ENCODE assay signal across 1 fruit fly cellular context in genomic region chr2L:4093728-4094324, dm6.
TF ChIP-seq lines count a peak whose summit lies in the region.

No protein-coding gene starts in this region.

TF ChIP-seq in whole organism, embryonic, 481 proteins besides CTCF, POLR2A, EP300 and RAD21 (continued from another document and continues in another):
- TF ChIP-seq CG2129 (GFP tag; IDR thresholded peaks at IDR 0.05; lab: Robert Waterston, UW; ENCODE audit: partially characterized antibody) (no peak), Gug (GFP tag; IDR thresholded peaks at IDR 0.05; lab: Robert Waterston, UW) (peak; percentile 80), trh (GFP tag; optimal IDR thresholded peaks at IDR 0.05; lab: Kevin White, UChicago) (peak; percentile 5), CG34422 (GFP tag; IDR thresholded peaks at IDR 0.05; lab: Robert Waterston, UW) (peak; percentile 81), ac (GFP tag; optimal IDR thresholded peaks at IDR 0.05; lab: Kevin White, UChicago) (no peak), luna (GFP tag; optimal IDR thresholded peaks at IDR 0.05; lab: Kevin White, UChicago) (no peak), croc (GFP tag; conservative IDR thresholded peaks at IDR 0.05; lab: Robert Waterston, UW) (peak; percentile 71), Doc3 (GFP tag; IDR thresholded peaks at IDR 0.05; lab: Robert Waterston, UW; ENCODE audit: partially characterized antibody) (no peak), Sry-β (GFP tag; optimal IDR thresholded peaks at IDR 0.05; lab: Kevin White, UChicago) (no peak), CG1233 (GFP tag; optimal IDR thresholded peaks at IDR 0.05; lab: Kevin White, UChicago) (peak; percentile 60), Dad (GFP tag; optimal IDR thresholded peaks at IDR 0.05; lab: Kevin White, UChicago) (peak; percentile 5), CG11696 (GFP tag; IDR thresholded peaks at IDR 0.05; lab: Robert Waterston, UW) (peak; percentile 93), CG31441 (GFP tag; IDR thresholded peaks at IDR 0.05; lab: Robert Waterston, UW) (peak; percentile 75), mam (GFP tag; optimal IDR thresholded peaks at IDR 0.05; lab: Kevin White, UChicago) (peak; percentile 72), NC2β (GFP tag; optimal IDR thresholded peaks at IDR 0.05; lab: Kevin White, UChicago) (peak; percentile 47), CG17802 (tag; optimal IDR thresholded peaks at IDR 0.05; lab: Kevin White, UChicago) (peak; percentile 48), Atf-2 (GFP tag; optimal IDR thresholded peaks at IDR 0.05; lab: Kevin White, UChicago) (peak; percentile 78), cg (GFP tag; optimal IDR thresholded peaks at IDR 0.05; lab: Kevin White, UChicago) (no peak), sisA (GFP tag; IDR thresholded peaks at IDR 0.05; lab: Robert Waterston, UW) (peak; percentile 83), sens (GFP tag; lab: Kevin White, UChicago) (peak; percentile 97), ind (GFP tag; optimal IDR thresholded peaks at IDR 0.05; lab: Kevin White, UChicago) (peak; percentile 74), tup (GFP tag; optimal IDR thresholded peaks at IDR 0.05; lab: Kevin White, UChicago) (peak; percentile 58), MBD-R2 (GFP tag; IDR thresholded peaks at IDR 0.05; lab: Robert Waterston, UW) (peak; percentile 27; the same call in 1 of the 2 replicates), CG3065 (GFP tag; optimal IDR thresholded peaks at IDR 0.05; lab: Kevin White, UChicago) (no peak), dan (GFP tag; IDR thresholded peaks at IDR 0.05; lab: Robert Waterston, UW) (no peak), CG9817 (tag; optimal IDR thresholded peaks at IDR 0.05; lab: Kevin White, UChicago) (peak; percentile 50), CG30403 (GFP tag; optimal IDR thresholded peaks at IDR 0.05; lab: Kevin White, UChicago) (peak; percentile 81), wek (GFP tag; optimal IDR thresholded peaks at IDR 0.05; lab: Kevin White, UChicago) (no peak), sna (GFP tag; IDR thresholded peaks at IDR 0.05; lab: Robert Waterston, UW; ENCODE audit: partially characterized antibody) (no peak), Dip2 (GFP tag; IDR thresholded peaks at IDR 0.05; lab: Robert Waterston, UW) (no peak), E2f2 (GFP tag; IDR thresholded peaks at IDR 0.05; lab: Robert Waterston, UW) (peak; percentile 44; the same call in 1 of the 2 replicates), Dp (GFP tag; optimal IDR thresholded peaks at IDR 0.05; lab: Kevin White, UChicago) (no peak), CG10462 (GFP tag; optimal IDR thresholded peaks at IDR 0.05; lab: Kevin White, UChicago) (peak; percentile 61), MESR4 (GFP tag; optimal IDR thresholded peaks at IDR 0.05; lab: Kevin White, UChicago) (peak; percentile 3), jumu (GFP tag; optimal IDR thresholded peaks at IDR 0.05; lab: Kevin White, UChicago) (peak; percentile 77), zfh1 (GFP tag; IDR thresholded peaks at IDR 0.05; lab: Robert Waterston, UW) (peak; percentile 86), insv (GFP tag; optimal IDR thresholded peaks at IDR 0.05; lab: Kevin White, UChicago) (no peak), H15 (GFP tag; IDR thresholded peaks at IDR 0.05; lab: Robert Waterston, UW) (peak; percentile 63; the same call in 2 of the 3 replicates), HLH4C (GFP tag; IDR thresholded peaks at IDR 0.05; lab: Robert Waterston, UW; ENCODE audit: partially characterized antibody) (no peak), CG31365 (tag; optimal IDR thresholded peaks at IDR 0.05; lab: Kevin White, UChicago) (peak; percentile 12), pita (GFP tag; optimal IDR thresholded peaks at IDR 0.05; lab: Kevin White, UChicago) (no peak), yki (optimal IDR thresholded peaks at IDR 0.05; lab: Kevin White, UChicago) (no peak), wor (GFP tag; IDR thresholded peaks at IDR 0.05; lab: Robert Waterston, UW) (peak; percentile 55; the same call in 1 of the 2 replicates), CkIIα-i1 (GFP tag; IDR thresholded peaks at IDR 0.05; lab: Robert Waterston, UW) (no peak), pzg (GFP tag; optimal IDR thresholded peaks at IDR 0.05; lab: Kevin White, UChicago) (no peak), prd (optimal IDR thresholded peaks at IDR 0.05; lab: Kevin White, UChicago) (no peak), prd (GFP tag; IDR thresholded peaks at IDR 0.05; lab: Robert Waterston, UW) (peak; percentile 83), CG1024 (GFP tag; IDR thresholded peaks at IDR 0.05; lab: Robert Waterston, UW) (0 out of 2 replicates have a peak, but pooled peaks have one; percentile 16), bowl (GFP tag; IDR thresholded peaks at IDR 0.05; lab: Robert Waterston, UW) (no peak; the same call in 1 of the 2 replicates), gcm (GFP tag; optimal IDR thresholded peaks at IDR 0.05; lab: Kevin White, UChicago) (peak; percentile 50), Dref (GFP tag; IDR thresholded peaks at IDR 0.05; lab: Robert Waterston, UW) (no peak), CG15269 (tag; optimal IDR thresholded peaks at IDR 0.05; lab: Kevin White, UChicago) (peak; percentile 72), CG6272 (GFP tag; IDR thresholded peaks at IDR 0.05; lab: Robert Waterston, UW) (peak; percentile 56), Doc2 (GFP tag; IDR thresholded peaks at IDR 0.05; lab: Robert Waterston, UW) (peak; percentile 68), tin (GFP tag; optimal IDR thresholded peaks at IDR 0.05; lab: Kevin White, UChicago) (peak; percentile 64), abd-A (tag; optimal IDR thresholded peaks at IDR 0.05; lab: Kevin White, UChicago) (no peak), shn (GFP tag; optimal IDR thresholded peaks at IDR 0.05; lab: Kevin White, UChicago) (peak; percentile 33), sug (tag; optimal IDR thresholded peaks at IDR 0.05; lab: Kevin White, UChicago) (peak; percentile 3), CG6791 (GFP tag; IDR thresholded peaks at IDR 0.05; lab: Robert Waterston, UW; ENCODE audit: partially characterized antibody) (no peak), CG2202 (tag; optimal IDR thresholded peaks at IDR 0.05; lab: Kevin White, UChicago) (peak; percentile 11), CG5245 (GFP tag; optimal IDR thresholded peaks at IDR 0.05; lab: Kevin White, UChicago) (peak; percentile 41), dati (GFP tag; IDR thresholded peaks at IDR 0.05; lab: Robert Waterston, UW) (peak; percentile 68; the same call in 1 of the 2 replicates), D (optimal IDR thresholded peaks at IDR 0.05; lab: Kevin White, UChicago) (no peak), D (GFP tag; optimal IDR thresholded peaks at IDR 0.05; lab: Kevin White, UChicago) (peak; percentile 61), ranshi (GFP tag; IDR thresholded peaks at IDR 0.05; lab: Robert Waterston, UW) (peak; percentile 79), sob (GFP tag; IDR thresholded peaks at IDR 0.05; lab: Robert Waterston, UW) (peak; percentile 79), bab2 (GFP tag; optimal IDR thresholded peaks at IDR 0.05; lab: Kevin White, UChicago) (peak; percentile 61), Ssrp (tag; optimal IDR thresholded peaks at IDR 0.05; lab: Kevin White, UChicago) (peak; percentile 67), CG15514 (GFP tag; optimal IDR thresholded peaks at IDR 0.05; lab: Kevin White, UChicago) (peak; percentile 52), CG3163 (GFP tag; optimal IDR thresholded peaks at IDR 0.05; lab: Kevin White, UChicago) (peak; percentile 4), CG12299 (tag; optimal IDR thresholded peaks at IDR 0.05; lab: Kevin White, UChicago) (peak; percentile 11), Dll (GFP tag; IDR thresholded peaks at IDR 0.05; lab: Robert Waterston, UW; ENCODE audit: partially characterized antibody) (no peak), Hr39 (optimal IDR thresholded peaks at IDR 0.05; lab: Kevin White, UChicago) (no peak), gro (GFP tag; optimal IDR thresholded peaks at IDR 0.05; lab: Kevin White, UChicago) (peak; percentile 66), CG13287 (GFP tag; IDR thresholded peaks at IDR 0.05; lab: Robert Waterston, UW; ENCODE audit: partially characterized antibody) (no peak), Stat92E (GFP tag; optimal IDR thresholded peaks at IDR 0.05; lab: Kevin White, UChicago) (peak in 1 of 3 experiments; percentile 11), CG16779 (GFP tag; IDR thresholded peaks at IDR 0.05; lab: Robert Waterston, UW) (peak; percentile 62; the same call in 1 of the 2 replicates), tna (GFP tag; IDR thresholded peaks at IDR 0.05; lab: Robert Waterston, UW; ENCODE audit: partially characterized antibody) (no peak), Poxn (GFP tag; IDR thresholded peaks at IDR 0.05; lab: Robert Waterston, UW) (no peak), Ets97D (GFP tag; optimal IDR thresholded peaks at IDR 0.05; lab: Kevin White, UChicago) (peak; percentile 20), Bteb2 (GFP tag; optimal IDR thresholded peaks at IDR 0.05; lab: Kevin White, UChicago) (peak; percentile 39), CG4854 (GFP tag; optimal IDR thresholded peaks at IDR 0.05; lab: Kevin White, UChicago) (peak; percentile 51), gt (GFP tag; IDR thresholded peaks at IDR 0.05; lab: Robert Waterston, UW) (0 out of 2 replicates have a peak, but pooled peaks have one; percentile 14), CG6654 (GFP tag; optimal IDR thresholded peaks at IDR 0.05; lab: Kevin White, UChicago) (peak; percentile 51), Ets65A (GFP tag; lab: Kevin White, UChicago) (peak; percentile 95), CG7745 (tag; optimal IDR thresholded peaks at IDR 0.05; lab: Kevin White, UChicago) (no peak), tgo (GFP tag; IDR thresholded peaks at IDR 0.05; lab: Robert Waterston, UW) (peak; percentile 83), CG14965 (GFP tag; optimal IDR thresholded peaks at IDR 0.05; lab: Kevin White, UChicago; ENCODE audit: borderline replicate concordance) (peak; percentile 48), CG12104 (GFP tag; optimal IDR thresholded peaks at IDR 0.05; lab: Kevin White, UChicago) (peak; percentile 46), CG2889 (GFP tag; IDR thresholded peaks at IDR 0.05; lab: Robert Waterston, UW) (peak; percentile 70), CG7839 (tag; optimal IDR thresholded peaks at IDR 0.05; lab: Kevin White, UChicago) (peak; percentile 78), Adf1 (GFP tag; IDR thresholded peaks at IDR 0.05; lab: Robert Waterston, UW) (no peak), Sry-δ (GFP tag; optimal IDR thresholded peaks at IDR 0.05; lab: Kevin White, UChicago) (peak; percentile 28), kay (GFP tag; optimal IDR thresholded peaks at IDR 0.05; lab: Kevin White, UChicago) (peak; percentile 35), CG3407 (GFP tag; optimal IDR thresholded peaks at IDR 0.05; lab: Kevin White, UChicago) (peak; percentile 63), CG14441 (GFP tag; IDR thresholded peaks at IDR 0.05; lab: Robert Waterston, UW) (peak; percentile 85), HHEX (GFP tag; optimal IDR thresholded peaks at IDR 0.05; lab: Kevin White, UChicago) (peak; percentile 75), otp (GFP tag; IDR thresholded peaks at IDR 0.05; lab: Robert Waterston, UW) (peak; percentile 81), slou (GFP tag; optimal IDR thresholded peaks at IDR 0.05; lab: Kevin White, UChicago) (peak; percentile 55), CG10431 (GFP tag; optimal IDR thresholded peaks at IDR 0.05; lab: Kevin White, UChicago) (no peak), Hr78 (GFP tag; optimal IDR thresholded peaks at IDR 0.05; lab: Kevin White, UChicago) (peak in 1 of 2 experiments; percentile 53), h (optimal IDR thresholded peaks at IDR 0.05; lab: Kevin White, UChicago) (no peak), CG3726 (GFP tag; IDR thresholded peaks at IDR 0.05; lab: Robert Waterston, UW) (peak; percentile 78; the same call in 2 of the 3 replicates), ken (GFP tag; IDR thresholded peaks at IDR 0.05; lab: Robert Waterston, UW) (peak; percentile 84), Camta (GFP tag; optimal IDR thresholded peaks at IDR 0.05; lab: Kevin White, UChicago) (peak; percentile 75), CG6683 (GFP tag; optimal IDR thresholded peaks at IDR 0.05; lab: Kevin White, UChicago) (peak; percentile 28), esg (GFP tag; conservative IDR thresholded peaks at IDR 0.05; lab: Robert Waterston, UW) (peak; percentile 78), cas (GFP tag; IDR thresholded peaks at IDR 0.05; lab: Robert Waterston, UW) (no peak), seq (GFP tag; IDR thresholded peaks at IDR 0.05; lab: Robert Waterston, UW) (peak; percentile 61; the same call in 1 of the 2 replicates), CG15073 (GFP tag; optimal IDR thresholded peaks at IDR 0.05; lab: Kevin White, UChicago) (peak; percentile 79), B-H1 (GFP tag; IDR thresholded peaks at IDR 0.05; lab: Robert Waterston, UW) (peak; percentile 76), pum (GFP tag; optimal IDR thresholded peaks at IDR 0.05; lab: Kevin White, UChicago) (peak; percentile 62), CG12391 (tag; optimal IDR thresholded peaks at IDR 0.05; lab: Kevin White, UChicago) (peak; percentile 79), Hmx (GFP tag; optimal IDR thresholded peaks at IDR 0.05; lab: Kevin White, UChicago) (no peak), Usf (GFP tag; optimal IDR thresholded peaks at IDR 0.05; lab: Kevin White, UChicago) (peak; percentile 25), CG32772 (GFP tag; IDR thresholded peaks at IDR 0.05; lab: Robert Waterston, UW) (peak; percentile 85), CG7271 (tag; optimal IDR thresholded peaks at IDR 0.05; lab: Kevin White, UChicago) (no peak), fd3F (GFP tag; optimal IDR thresholded peaks at IDR 0.05; lab: Kevin White, UChicago) (no peak), gfzf (GFP tag; optimal IDR thresholded peaks at IDR 0.05; lab: Kevin White, UChicago) (no peak), Blimp-1 (GFP tag; optimal IDR thresholded peaks at IDR 0.05; lab: Kevin White, UChicago) (peak; percentile 76), Xbp1 (GFP tag; optimal IDR thresholded peaks at IDR 0.05; lab: Kevin White, UChicago) (peak; percentile 84), hbn (GFP tag; IDR thresholded peaks at IDR 0.05; lab: Robert Waterston, UW; ENCODE audit: partially characterized antibody) (no peak), YL-1 (GFP tag; optimal IDR thresholded peaks at IDR 0.05; lab: Kevin White, UChicago) (no peak), CG9437 (GFP tag; optimal IDR thresholded peaks at IDR 0.05; lab: Kevin White, UChicago) (peak; percentile 58), CG31388 (GFP tag; optimal IDR thresholded peaks at IDR 0.05; lab: Kevin White, UChicago) (peak; percentile 27), CG4328 (GFP tag; optimal IDR thresholded peaks at IDR 0.05; lab: Kevin White, UChicago) (no peak), CG7556 (GFP tag; optimal IDR thresholded peaks at IDR 0.05; lab: Kevin White, UChicago) (peak; percentile 70), Vsx1 (GFP tag; optimal IDR thresholded peaks at IDR 0.05; lab: Kevin White, UChicago) (peak; percentile 27), Tbp (GFP tag; optimal IDR thresholded peaks at IDR 0.05; lab: Kevin White, UChicago) (no peak), onecut (GFP tag; IDR thresholded peaks at IDR 0.05; lab: Robert Waterston, UW) (peak; percentile 58), CG16815 (GFP tag; optimal IDR thresholded peaks at IDR 0.05; lab: Kevin White, UChicago) (peak; percentile 52), BEAF-32 (GFP tag; optimal IDR thresholded peaks at IDR 0.05; lab: Kevin White, UChicago) (no peak)
